Fruit fly (Drosophila melanogaster): Measurements from ENCODE around the gene Tdh.

Tdh gene

DNA sequence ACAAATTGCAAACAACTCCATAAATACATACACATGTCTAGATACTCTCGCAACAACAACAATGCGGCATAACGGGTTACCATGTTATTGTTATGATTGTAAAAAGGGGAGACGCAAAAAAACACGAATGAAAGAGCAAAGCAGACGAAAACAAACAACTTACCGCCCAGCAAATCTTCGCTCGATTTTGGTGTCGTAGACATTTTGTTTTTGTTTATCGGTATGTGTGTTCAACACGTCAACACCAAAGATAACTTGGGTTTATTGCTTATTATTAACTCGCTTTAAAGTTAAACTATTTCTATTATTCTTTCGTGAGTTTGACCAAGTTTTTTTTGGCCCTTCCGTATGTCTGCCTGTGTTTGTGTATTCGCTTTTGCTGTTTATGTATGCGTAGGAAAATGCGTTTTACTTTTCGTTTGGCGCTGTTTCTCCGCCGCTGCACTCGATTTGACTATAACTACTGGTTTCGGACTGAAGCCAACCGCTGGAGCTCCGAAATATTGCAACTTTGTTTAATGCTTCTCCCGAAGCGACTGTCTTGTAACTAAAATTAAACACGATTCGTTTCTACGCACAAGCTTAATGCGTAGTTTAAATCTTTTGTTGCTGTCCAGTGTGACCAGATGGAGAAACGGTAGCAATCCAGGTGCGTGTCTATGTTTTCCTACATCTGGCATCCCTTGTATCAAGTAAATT is 52.2 kb downstream of the Tdh start, which contains the start of gene BNIP3 (continued):
- no peak for TF ChIP-seq CG17612 (GFP tag; IDR thresholded peaks at IDR 0.05)
- TF ChIP-seq p53 (GFP tag; optimal IDR thresholded peaks at IDR 0.05), result no peak
- TF ChIP-seq CG12155 (GFP tag; optimal IDR thresholded peaks at IDR 0.05), result no peak
- TF ChIP-seq MBD-R2 (GFP tag; IDR thresholded peaks at IDR 0.05), result peak; percentile 23; the same call in 1 of the 2 replicates
- peak; percentile 72 for TF ChIP-seq CG4360 (GFP tag; IDR thresholded peaks at IDR 0.05)
- TF ChIP-seq repo (GFP tag; optimal IDR thresholded peaks at IDR 0.05), result no peak
- TF ChIP-seq CG4282 (GFP tag; optimal IDR thresholded peaks at IDR 0.05), result no peak
- TF ChIP-seq CG1602 (GFP tag; optimal IDR thresholded peaks at IDR 0.05), result no peak
- no peak for TF ChIP-seq CG15011 (GFP tag; optimal IDR thresholded peaks at IDR 0.05)
- peak; percentile 20 for TF ChIP-seq nom (GFP tag; optimal IDR thresholded peaks at IDR 0.05)
- peak; percentile 95 for TF ChIP-seq Myb (GFP tag; optimal IDR thresholded peaks at IDR 0.05)
- no peak for TF ChIP-seq da (GFP tag; optimal IDR thresholded peaks at IDR 0.05)
- no peak for TF ChIP-seq Antp (GFP tag; optimal IDR thresholded peaks at IDR 0.05)
